Worm (Caenorhabditis elegans): ENCODE results near the gene srg-9.

Gene srg-9

ce11 chrIII:6300297-6300696 is 43.7 kb upstream of the srg-9 start:
- TF ChIP-seq sma-9 (GFP tag; optimal IDR thresholded peaks at IDR 0.05) (no peak), sma-9 (tag; optimal IDR thresholded peaks at IDR 0.05) (no peak), gmeb-1 (tag; optimal IDR thresholded peaks at IDR 0.05) (no peak), nhr-77 (tag; optimal IDR thresholded peaks at IDR 0.05) (no peak)

ce11 chrIII:6298131-6298530 is 41.6 kb upstream of the srg-9 start, which contains the start of gene F47D12.3:
F47D12.3 (plus strand) TSS chrIII:6298461.
- TF ChIP-seq elt-1 (tag; optimal IDR thresholded peaks at IDR 0.05) (no peak), snpc-4 (tag; optimal IDR thresholded peaks at IDR 0.05) (no peak), egl-27 (tag; optimal IDR thresholded peaks at IDR 0.05) (no peak), alr-1 (tag; optimal IDR thresholded peaks at IDR 0.05) (no peak), sem-4 (tag; optimal IDR thresholded peaks at IDR 0.05) (no peak), mdl-1 (tag; optimal IDR thresholded peaks at IDR 0.05) (no peak), ztf-11 (tag; optimal IDR thresholded peaks at IDR 0.05) (no peak), peb-1 (tag; optimal IDR thresholded peaks at IDR 0.05) (no peak), crh-2 (tag; optimal IDR thresholded peaks at IDR 0.05) (no peak)

- TF ChIP-seq zag-1 (tag; optimal IDR thresholded peaks at IDR 0.05) (peak; percentile 27), sma-9 (GFP tag; optimal IDR thresholded peaks at IDR 0.05) (no peak), sma-9 (tag; optimal IDR thresholded peaks at IDR 0.05) (no peak), unc-55 (GFP tag; optimal IDR thresholded peaks at IDR 0.05) (peak; percentile 77)
Measured at ce11 chrIII:6297599-6297998, 41.0 kb upstream of the srg-9 start.

ce11 chrIII:6295972-6296700 is 39.6 kb upstream of the srg-9 start, which contains the start of gene F47D12.7:
F47D12.7 (minus strand) TSS chrIII:6296022.
- TF ChIP-seq skn-1 (tag; optimal IDR thresholded peaks at IDR 0.05) (no peak), sma-3 (GFP tag; optimal IDR thresholded peaks at IDR 0.05) (no peak), nhr-12 (tag; optimal IDR thresholded peaks at IDR 0.05) (no peak), C34F6.9 (tag; optimal IDR thresholded peaks at IDR 0.05) (no peak), lsy-2 (tag; optimal IDR thresholded peaks at IDR 0.05) (no peak), mdl-1 (tag; optimal IDR thresholded peaks at IDR 0.05) (no peak), mab-5 (tag; optimal IDR thresholded peaks at IDR 0.05) (no peak), ceh-16 (tag; optimal IDR thresholded peaks at IDR 0.05) (no peak), ztf-11 (tag; optimal IDR thresholded peaks at IDR 0.05) (no peak), nhr-10 (tag; optimal IDR thresholded peaks at IDR 0.05) (no peak), nhr-23 (tag; optimal IDR thresholded peaks at IDR 0.05) (no peak), mbf-1 (tag; optimal IDR thresholded peaks at IDR 0.05) (no peak), nhr-21 (tag; optimal IDR thresholded peaks at IDR 0.05) (no peak), alr-1 (tag; optimal IDR thresholded peaks at IDR 0.05) (no peak), crh-2 (tag; optimal IDR thresholded peaks at IDR 0.05) (no peak), blmp-1 (tag; optimal IDR thresholded peaks at IDR 0.05; ENCODE audit: insufficient read depth) (no peak), zag-1 (tag; optimal IDR thresholded peaks at IDR 0.05) (no peak), nhr-129 (tag; optimal IDR thresholded peaks at IDR 0.05) (no peak)

ce11 chrIII:6290469-6291182 is 34.1 kb upstream of the srg-9 start:
- TF ChIP-seq mbf-1 (tag; optimal IDR thresholded peaks at IDR 0.05) (no peak), fos-1 (tag; optimal IDR thresholded peaks at IDR 0.05) (peak; percentile 95), nhr-25 (tag; optimal IDR thresholded peaks at IDR 0.05) (no peak), nhr-6 (tag; optimal IDR thresholded peaks at IDR 0.05) (no peak)

- no peak for TF ChIP-seq F13H6.1 (tag; optimal IDR thresholded peaks at IDR 0.05)
- TF ChIP-seq mab-5 (tag; optimal IDR thresholded peaks at IDR 0.05): no peak
- TF ChIP-seq ztf-1 (GFP tag; conservative IDR thresholded peaks at IDR 0.05): no peak
- peak; percentile 2 for TF ChIP-seq nhr-129 (tag; optimal IDR thresholded peaks at IDR 0.05)
- TF ChIP-seq sma-9 (GFP tag; optimal IDR thresholded peaks at IDR 0.05): no peak
- TF ChIP-seq sma-9 (tag; optimal IDR thresholded peaks at IDR 0.05): no peak
- no peak for TF ChIP-seq C34F6.9 (tag; optimal IDR thresholded peaks at IDR 0.05)
- TF ChIP-seq ZK546.5 (tag; optimal IDR thresholded peaks at IDR 0.05): no peak
Measured at ce11 chrIII:6289366-6289765, 32.8 kb upstream of the srg-9 start.

Data from whole organism, L2 larva.